Fruit fly (Drosophila melanogaster) whole organism, embryonic: ENCODE measurements around the gene CG13390.
A peak's percentile ranks its signal among the peaks of the same experiment; 100 is the strongest.

ENCODE experiments used
- Atf-2 ChIP-seq: fragments of 200-800 bp; sonication (Bioruptor generic); optimal IDR thresholded peaks from 2 replicates; lab custom pipeline; 2016; ENCODE audit warnings: missing biosample characterization, missing genetic modification characterization
- BEAF-32 ChIP-seq: fragments of 200-800 bp; sonication (Bioruptor generic); optimal IDR thresholded peaks from 3 replicates; lab custom pipeline; 2017; ENCODE audit warnings: missing biosample characterization, missing genetic modification characterization, mild to moderate bottlenecking, moderate library complexity, missing genetic modification reagents
- CG10565 ChIP-seq: fragments of 200-800 bp; sonication (Bioruptor generic); optimal IDR thresholded peaks from 3 replicates; lab custom pipeline; 2016; ENCODE audit warnings: missing biosample characterization, mild to moderate bottlenecking, missing genetic modification characterization
- CG11093 ChIP-seq: fragments of 200-800 bp; sonication (Bioruptor generic); IDR thresholded peaks from 3 replicates; pipeline ENCODE4 v1.3.6; 2022; ENCODE audit warnings: missing biosample characterization, missing genetic modification characterization
- CG12071 ChIP-seq: fragments of 200-800 bp; sonication (Bioruptor generic); optimal IDR thresholded peaks from 3 replicates; lab custom pipeline; 2018; ENCODE audit warnings: missing biosample characterization, mild to moderate bottlenecking, missing genetic modification characterization
- CG12104 ChIP-seq: fragments of 200-800 bp; sonication (Bioruptor generic); optimal IDR thresholded peaks from 3 replicates; lab custom pipeline; 2016; ENCODE audit warnings: missing biosample characterization, missing genetic modification characterization
- CG12236 ChIP-seq: fragments of 200-800 bp; sonication (Bioruptor generic); optimal IDR thresholded peaks from 2 replicates; lab custom pipeline; 2016; ENCODE audit warnings: missing biosample characterization, missing genetic modification characterization
- CG13424 ChIP-seq: fragments of 200-800 bp; sonication (Bioruptor generic); optimal IDR thresholded peaks from 2 replicates; lab custom pipeline; 2019; ENCODE audit warnings: missing biosample characterization, mild to moderate bottlenecking, missing genetic modification characterization, moderate library complexity
- CG17385 ChIP-seq: fragments of 200-800 bp; sonication (Bioruptor generic); optimal IDR thresholded peaks from 3 replicates; lab custom pipeline; 2018; ENCODE audit warnings: missing biosample characterization, mild to moderate bottlenecking, missing genetic modification characterization
- CG2129 ChIP-seq: fragments of 200-800 bp; sonication (Bioruptor generic); IDR thresholded peaks from 2 replicates; pipeline ENCODE4 v1.3.6; 2022; ENCODE audit warnings: missing biosample characterization, missing genetic modification characterization; ENCODE audit not compliant: partially characterized antibody
- CG2678 ChIP-seq: fragments of 200-800 bp; sonication (Bioruptor generic); optimal IDR thresholded peaks from 3 replicates; lab custom pipeline; 2019; ENCODE audit warnings: missing biosample characterization, mild to moderate bottlenecking, missing genetic modification characterization, moderate library complexity
- CG32772 ChIP-seq: fragments of 200-800 bp; sonication (Bioruptor generic); IDR thresholded peaks from 2 replicates; pipeline ENCODE4 v1.3.6; 2022; ENCODE audit warnings: missing biosample characterization, missing genetic modification characterization
- CG34224 ChIP-seq: fragments of 200-800 bp; sonication (Bioruptor generic); IDR thresholded peaks from 3 replicates; pipeline ENCODE4 v1.3.6; 2022; ENCODE audit warnings: missing biosample characterization, missing genetic modification characterization; ENCODE audit not compliant: partially characterized antibody
- CG34376 ChIP-seq: fragments of 200-800 bp; sonication (Bioruptor generic); optimal IDR thresholded peaks from 2 replicates; lab custom pipeline; 2018; ENCODE audit warnings: missing biosample characterization, mild to moderate bottlenecking, missing genetic modification characterization
- CG4360 ChIP-seq: fragments of 200-800 bp; sonication (Bioruptor generic); IDR thresholded peaks from 2 replicates; pipeline ENCODE4 v1.3.6; 2022; ENCODE audit warnings: missing biosample characterization, missing genetic modification characterization
- CG4424 ChIP-seq: fragments of 200-800 bp; sonication (Bioruptor generic); optimal IDR thresholded peaks from 3 replicates; lab custom pipeline; 2016; ENCODE audit warnings: missing biosample characterization, missing genetic modification characterization
- CG6683 ChIP-seq: fragments of 200-800 bp; sonication (Bioruptor generic); optimal IDR thresholded peaks from 2 replicates; lab custom pipeline; 2017; ENCODE audit warnings: missing biosample characterization, mild to moderate bottlenecking, missing genetic modification characterization, missing genetic modification reagents
- CG6813 ChIP-seq: fragments of 200-800 bp; sonication (Bioruptor generic); optimal IDR thresholded peaks from 2 replicates; lab custom pipeline; 2017; ENCODE audit warnings: missing biosample characterization, missing genetic modification characterization, mild to moderate bottlenecking, moderate library complexity, missing genetic modification reagents
- CG7271 ChIP-seq: fragments of 200-800 bp; sonication (Bioruptor generic); optimal IDR thresholded peaks from 2 replicates; lab custom pipeline; 2018; ENCODE audit warnings: missing biosample characterization, mild to moderate bottlenecking, missing genetic modification characterization, moderate library complexity
- CG8290 ChIP-seq, 3 experiments: fragments of 200-800 bp; sonication (Bioruptor generic); optimal IDR thresholded peaks; 2 replicates each; lab custom pipeline; 2016 to 2019; ENCODE audit warnings: missing biosample characterization in 3 of 3, missing genetic modification characterization in 3 of 3, mild to moderate bottlenecking in 2 of 3, moderate library complexity in 1 of 3
- CG8388 ChIP-seq: fragments of 200-800 bp; sonication (Bioruptor generic); optimal IDR thresholded peaks from 2 replicates; lab custom pipeline; 2019; ENCODE audit warnings: missing biosample characterization, mild to moderate bottlenecking, missing genetic modification characterization, moderate library complexity
- CG8478 ChIP-seq: fragments of >200 bp; optimal IDR thresholded peaks from 2 replicates; lab custom pipeline; 2018
- CoRest ChIP-seq: fragments of 200-800 bp; sonication (Bioruptor generic); optimal IDR thresholded peaks from 3 replicates; lab custom pipeline; 2018; ENCODE audit warnings: missing biosample characterization, mild to moderate bottlenecking, missing genetic modification characterization, moderate library complexity
- Dbx ChIP-seq: fragments of 200-800 bp; sonication (Bioruptor generic); IDR thresholded peaks from 3 replicates; pipeline ENCODE4 v1.3.6; 2022; ENCODE audit warnings: missing biosample characterization, missing genetic modification characterization
- Dip2 ChIP-seq: fragments of 200-800 bp; sonication (Bioruptor generic); IDR thresholded peaks from 2 replicates; pipeline ENCODE4 v1.3.6; 2022; ENCODE audit warnings: missing biosample characterization, missing genetic modification characterization
- Fer3 ChIP-seq: fragments of 200-800 bp; sonication (Bioruptor generic); optimal IDR thresholded peaks from 2 replicates; lab custom pipeline; 2018; ENCODE audit warnings: missing biosample characterization, mild to moderate bottlenecking, missing genetic modification characterization, moderate library complexity
- HLH4C ChIP-seq: fragments of 200-800 bp; sonication (Bioruptor generic); IDR thresholded peaks from 3 replicates; pipeline ENCODE4 v1.3.6; 2022; ENCODE audit warnings: missing biosample characterization, missing genetic modification characterization; ENCODE audit not compliant: partially characterized antibody
- Max ChIP-seq: fragments of 200-800 bp; sonication (Bioruptor generic); optimal IDR thresholded peaks from 2 replicates; lab custom pipeline; 2016; ENCODE audit warnings: missing biosample characterization, mild to moderate bottlenecking, missing genetic modification characterization
- NfI ChIP-seq: fragments of 200-800 bp; sonication (Bioruptor generic); optimal IDR thresholded peaks from 3 replicates; lab custom pipeline; 2018; ENCODE audit warnings: missing biosample characterization, mild to moderate bottlenecking, missing genetic modification characterization, moderate library complexity
- Opbp ChIP-seq: fragments of 200-800 bp; sonication (Bioruptor generic); IDR thresholded peaks from 3 replicates; pipeline ENCODE4 v1.3.6; 2022; ENCODE audit warnings: missing biosample characterization, missing genetic modification characterization; ENCODE audit not compliant: partially characterized antibody
- Tbp ChIP-seq: fragments of >200 bp; optimal IDR thresholded peaks from 2 replicates; lab custom pipeline; 2018; ENCODE audit warnings: missing biosample characterization, missing genetic modification characterization
- Vsx1 ChIP-seq: fragments of 200-800 bp; sonication (Bioruptor generic); optimal IDR thresholded peaks from 2 replicates; lab custom pipeline; 2017; ENCODE audit warnings: missing biosample characterization, mild to moderate bottlenecking, missing genetic modification characterization, missing genetic modification reagents
- abd-A ChIP-seq: fragments of 200-800 bp; sonication (Bioruptor generic); optimal IDR thresholded peaks from 3 replicates; lab custom pipeline; 2019; ENCODE audit warnings: missing biosample characterization, mild to moderate bottlenecking, missing genetic modification characterization, moderate library complexity
- bcd ChIP-seq: fragments of 200-800 bp; sonication (Bioruptor generic); optimal IDR thresholded peaks from 2 replicates; lab custom pipeline; 2017; ENCODE audit warnings: missing biosample characterization, mild to moderate bottlenecking, missing genetic modification characterization
- br ChIP-seq: fragments of >200 bp; optimal IDR thresholded peaks from 2 replicates; lab custom pipeline; 2017
- cg ChIP-seq: fragments of 200-800 bp; sonication (Bioruptor generic); optimal IDR thresholded peaks from 3 replicates; lab custom pipeline; 2019; ENCODE audit warnings: missing biosample characterization, mild to moderate bottlenecking, missing genetic modification characterization, moderate library complexity
- eyg ChIP-seq: fragments of 200-800 bp; sonication (Bioruptor generic); optimal IDR thresholded peaks from 3 replicates; lab custom pipeline; 2016; ENCODE audit warnings: missing biosample characterization, missing genetic modification characterization
- gsb-n ChIP-seq: fragments of 200-800 bp; sonication (Bioruptor generic); optimal IDR thresholded peaks from 3 replicates; lab custom pipeline; 2018; ENCODE audit warnings: missing biosample characterization, mild to moderate bottlenecking, missing genetic modification characterization
- gt ChIP-seq: fragments of 200-800 bp; sonication (Bioruptor generic); IDR thresholded peaks from 2 replicates; pipeline ENCODE4 v1.3.6; 2022; ENCODE audit warnings: missing biosample characterization, missing genetic modification characterization
- jing ChIP-seq: fragments of 200-800 bp; sonication (Bioruptor generic); optimal IDR thresholded peaks from 2 replicates; lab custom pipeline; 2018; ENCODE audit warnings: missing biosample characterization, mild to moderate bottlenecking, missing genetic modification characterization
- jumu ChIP-seq: fragments of 200-800 bp; sonication (Bioruptor generic); optimal IDR thresholded peaks from 3 replicates; lab custom pipeline; 2016; ENCODE audit warnings: missing biosample characterization, missing genetic modification characterization
- lab ChIP-seq: fragments of 200-800 bp; sonication (Bioruptor generic); optimal IDR thresholded peaks from 3 replicates; lab custom pipeline; 2017; ENCODE audit warnings: missing biosample characterization, missing genetic modification characterization, mild to moderate bottlenecking, moderate library complexity, missing genetic modification reagents
- luna ChIP-seq: fragments of 200-800 bp; sonication (Bioruptor generic); optimal IDR thresholded peaks from 2 replicates; lab custom pipeline; 2016; ENCODE audit warnings: missing biosample characterization, missing genetic modification characterization
- nerfin-1 ChIP-seq: fragments of 200-800 bp; sonication (Bioruptor generic); optimal IDR thresholded peaks from 3 replicates; lab custom pipeline; 2019; ENCODE audit warnings: missing biosample characterization, mild to moderate bottlenecking, missing genetic modification characterization, moderate library complexity
- oc ChIP-seq: fragments of 200-800 bp; sonication (Bioruptor generic); optimal IDR thresholded peaks from 2 replicates; lab custom pipeline; 2018; ENCODE audit warnings: missing biosample characterization, mild to moderate bottlenecking, missing genetic modification characterization, moderate library complexity
- onecut ChIP-seq: fragments of 200-800 bp; sonication (Bioruptor generic); IDR thresholded peaks from 2 replicates; pipeline ENCODE4 v1.3.6; 2022; ENCODE audit warnings: missing biosample characterization, missing genetic modification characterization
- seq ChIP-seq: fragments of 200-800 bp; sonication (Bioruptor generic); IDR thresholded peaks from 2 replicates; pipeline ENCODE4 v1.3.6; 2022; ENCODE audit warnings: missing biosample characterization, missing genetic modification characterization
- z ChIP-seq: fragments of 200-800 bp; sonication (Bioruptor generic); IDR thresholded peaks from 3 replicates; pipeline ENCODE4 v1.3.6; 2022; ENCODE audit warnings: missing biosample characterization, missing genetic modification characterization
- zen ChIP-seq: fragments of 200-800 bp; sonication (Bioruptor generic); optimal IDR thresholded peaks from 3 replicates; lab custom pipeline; 2018; ENCODE audit warnings: missing biosample characterization, mild to moderate bottlenecking, missing genetic modification characterization, moderate library complexity

Gene CG13390

DNA sequence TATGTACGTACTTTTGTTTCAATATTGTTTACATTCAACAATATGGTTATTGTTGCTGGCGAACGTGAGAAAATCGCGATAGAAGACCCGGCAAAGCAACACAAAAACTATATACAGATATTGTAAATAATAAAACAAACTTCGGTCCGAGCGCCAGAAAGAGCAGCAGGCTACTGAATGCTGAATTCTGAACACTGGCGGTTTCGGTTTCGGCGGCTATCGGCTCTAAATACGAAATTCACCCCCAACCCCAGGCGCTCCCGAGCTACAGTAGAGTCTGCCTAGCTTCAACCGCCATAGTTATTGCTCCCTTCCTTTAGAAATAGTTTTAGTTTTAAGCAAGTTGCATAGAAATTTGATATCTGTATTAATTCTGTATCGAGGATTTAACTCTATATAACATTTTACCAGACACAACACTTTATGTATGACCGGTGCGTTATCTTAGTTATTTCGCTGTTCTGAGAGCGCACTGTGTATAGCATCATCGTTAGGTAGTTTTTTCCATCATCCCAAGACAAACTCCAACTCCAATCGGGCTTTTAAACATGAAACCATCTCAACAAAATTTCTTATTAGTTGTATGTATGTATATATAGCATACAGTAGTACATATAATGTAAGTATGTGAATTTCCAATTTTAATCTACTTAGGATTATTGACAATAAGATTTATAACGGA is 14.2 kb downstream of the CG13390 start, which contains the start of gene CG7627 (continued):
- TF ChIP-seq CG10565 (GFP tag; lab: Kevin White, UChicago): no peak
- peak; percentile 68 for TF ChIP-seq CG17385 (GFP tag; lab: Kevin White, UChicago)
- TF ChIP-seq Fer3 (tag; lab: Kevin White, UChicago): peak; percentile 82
- 0 out of 2 replicates have a peak, but pooled peaks have one; percentile 23 for TF ChIP-seq CG4360 (GFP tag; lab: Robert Waterston, UW)
- TF ChIP-seq eyg: peak; percentile 50
- no peak for TF ChIP-seq Opbp (GFP tag; lab: Robert Waterston, UW)
- TF ChIP-seq jumu (GFP tag; lab: Kevin White, UChicago): peak; percentile 76
- no peak; the same call in 1 of the 2 replicates for TF ChIP-seq Dip2 (GFP tag; lab: Robert Waterston, UW)
- no peak for TF ChIP-seq CG8478 (lab: Kevin White, UChicago)
- no peak for TF ChIP-seq oc (tag; lab: Kevin White, UChicago)
- no peak for TF ChIP-seq BEAF-32 (GFP tag; lab: Kevin White, UChicago)
- no peak for TF ChIP-seq HLH4C
- TF ChIP-seq Tbp (GFP tag; lab: Kevin White, UChicago): no peak
- TF ChIP-seq cg (GFP tag; lab: Kevin White, UChicago): no peak
- peak; percentile 88 for TF ChIP-seq CG2678
- peak; percentile 11 for TF ChIP-seq zen (tag; lab: Kevin White, UChicago)
- TF ChIP-seq br (lab: Kevin White, UChicago): no peak
- no peak for TF ChIP-seq CG12236
- TF ChIP-seq Atf-2 (GFP tag; lab: Kevin White, UChicago): peak; percentile 60
- TF ChIP-seq nerfin-1 (tag; lab: Kevin White, UChicago): peak; percentile 17
- TF ChIP-seq CG11093 (GFP tag; lab: Robert Waterston, UW): peak; percentile 63; the same call in 1 of the 3 replicates
- peak; percentile 19 for TF ChIP-seq gsb-n (tag; lab: Kevin White, UChicago)
- TF ChIP-seq CG6813 (GFP tag; lab: Kevin White, UChicago): peak; percentile 78
- peak; percentile 63 for TF ChIP-seq CG6683 (GFP tag; lab: Kevin White, UChicago)
- peak; percentile 52 for TF ChIP-seq NfI (GFP tag; lab: Kevin White, UChicago)
- TF ChIP-seq CG34224 (GFP tag; lab: Robert Waterston, UW): no peak
- TF ChIP-seq CG7271 (tag; lab: Kevin White, UChicago): no peak
- TF ChIP-seq seq (GFP tag; lab: Robert Waterston, UW): peak; percentile 71
- TF ChIP-seq bcd (GFP tag; lab: Kevin White, UChicago): peak; percentile 72
- peak; percentile 13 for TF ChIP-seq jing (GFP tag; lab: Kevin White, UChicago)
- TF ChIP-seq z (GFP tag; lab: Robert Waterston, UW): no peak
- peak; percentile 76 for TF ChIP-seq CG34376 (GFP tag; lab: Kevin White, UChicago)
- TF ChIP-seq lab: peak; percentile 88
- peak; percentile 76 for TF ChIP-seq CG12104 (GFP tag; lab: Kevin White, UChicago)
- peak; percentile 47 for TF ChIP-seq Max (GFP tag; lab: Kevin White, UChicago)
- TF ChIP-seq Vsx1 (GFP tag; lab: Kevin White, UChicago): peak; percentile 19
- no peak for TF ChIP-seq gt (GFP tag; lab: Robert Waterston, UW)
- TF ChIP-seq CG12071 (GFP tag; lab: Kevin White, UChicago): peak; percentile 32
- TF ChIP-seq CG32772 (GFP tag; lab: Robert Waterston, UW): peak; percentile 56
- peak; percentile 55 for TF ChIP-seq CG8388
- peak; percentile 22 for TF ChIP-seq CG8290 (GFP tag; optimal IDR thresholded peaks at IDR 0.05; lab: Kevin White, UChicago)
- peak in 1 of 2 experiments; percentile 71 for TF ChIP-seq CG8290 (tag; optimal IDR thresholded peaks at IDR 0.05; lab: Kevin White, UChicago)
- peak; percentile 85 for TF ChIP-seq Dbx (GFP tag; lab: Robert Waterston, UW)
- TF ChIP-seq luna (GFP tag; lab: Kevin White, UChicago): peak; percentile 1
- TF ChIP-seq onecut (GFP tag; lab: Robert Waterston, UW): peak; percentile 54
- peak; percentile 68 for TF ChIP-seq CoRest (tag; lab: Kevin White, UChicago)
- peak; percentile 78 for TF ChIP-seq CG13424 (tag; lab: Kevin White, UChicago)
- peak; percentile 2 for TF ChIP-seq abd-A (tag; lab: Kevin White, UChicago)
- peak; percentile 82 for TF ChIP-seq CG4424 (GFP tag; lab: Kevin White, UChicago)
- TF ChIP-seq CG2129 (GFP tag; lab: Robert Waterston, UW): no peak
